Worm (Caenorhabditis elegans) whole organism, young adult: Measurements from ENCODE around the gene glt-4.
A peak's percentile ranks its signal among the peaks of the same experiment; 100 is the strongest.

ENCODE experiments used
- F49E8.2 ChIP-seq: sonication (generic microtip); optimal IDR thresholded peaks from 3 replicates; lab custom pipeline; 2017; ENCODE audit warnings: missing genetic modification characterization, mild to moderate bottlenecking, missing compliant biosample characterization, antibody characterized with exemption, moderate library complexity; ENCODE audit not compliant: insufficient read depth
- F55B11.4 ChIP-seq: sonication (generic microtip); optimal IDR thresholded peaks from 2 replicates; lab custom pipeline; 2016; ENCODE audit warnings: missing compliant biosample characterization, missing genetic modification characterization, borderline replicate concordance; ENCODE audit not compliant: insufficient read depth
- F57A8.1 ChIP-seq: fragments of 200-800 bp; sonication (Bioruptor generic); optimal IDR thresholded peaks from 2 replicates; lab custom pipeline; 2018; ENCODE audit warnings: mild to moderate bottlenecking, missing genetic modification characterization, moderate library complexity, missing compliant biosample characterization
- T07F8.4 ChIP-seq: sonication (generic microtip); optimal IDR thresholded peaks from 2 replicates; lab custom pipeline; 2016; ENCODE audit warnings: mild to moderate bottlenecking, missing genetic modification characterization, moderate library complexity, missing compliant biosample characterization
- Y53F4B.3 ChIP-seq: fragments of 200-800 bp; sonication (Bioruptor generic); IDR thresholded peaks from 2 replicates; pipeline ENCODE4 v1.3.6; 2022; ENCODE audit warnings: missing genetic modification reagents, missing genetic modification characterization, missing compliant biosample characterization
- Y95B8A.8 ChIP-seq: fragments of 200-800 bp; sonication (Bioruptor generic); IDR thresholded peaks from 2 replicates; pipeline ENCODE4 v1.3.6; 2022; ENCODE audit warnings: missing genetic modification reagents, missing genetic modification characterization, missing compliant biosample characterization
- ama-1 ChIP-seq, 3 experiments: fragments of 150-350 bp in 1 of 3; sonication (generic microtip) in 2 of 3; optimal IDR thresholded peaks; 2 replicates each; lab custom pipeline; 2014 to 2018; ENCODE audit warnings: missing biosample characterization in 2 of 3, missing genetic modification characterization in 2 of 3, missing genetic modification reagents in 2 of 3
- aptf-2 ChIP-seq: fragments of 200-800 bp; sonication (Bioruptor generic); conservative IDR thresholded peaks from 2 replicates; pipeline ENCODE4 v1.3.6; 2022; ENCODE audit warnings: missing genetic modification reagents, missing genetic modification characterization, missing compliant biosample characterization
- aptf-3 ChIP-seq: fragments of 200-800 bp; sonication (Bioruptor generic); IDR thresholded peaks from 2 replicates; pipeline ENCODE4 v1.3.6; 2022; ENCODE audit warnings: missing genetic modification characterization, missing compliant biosample characterization
- athp-1 ChIP-seq: sonication (generic microtip); optimal IDR thresholded peaks from 2 replicates; lab custom pipeline; 2017; ENCODE audit warnings: mild to moderate bottlenecking, missing genetic modification characterization, missing compliant biosample characterization
- attf-5 ChIP-seq: fragments of 200-800 bp; sonication (Bioruptor generic); optimal IDR thresholded peaks from 2 replicates; lab custom pipeline; 2018; ENCODE audit warnings: mild to moderate bottlenecking, missing genetic modification characterization, missing compliant biosample characterization
- cebp-1 ChIP-seq, 2 experiments: fragments of 200-800 bp in 1 of 2; sonication (Bioruptor generic) in 1 of 2; sonication (generic microtip) in 1 of 2; IDR thresholded peaks in 1 of 2; optimal IDR thresholded peaks in 1 of 2; 2 replicates each; pipeline versions ENCODE4 v1.3.6 to Lab custom; 2017 to 2022; ENCODE audit warnings: missing compliant biosample characterization in 2 of 2, missing genetic modification characterization in 2 of 2, mild to moderate bottlenecking in 1 of 2, missing genetic modification reagents in 1 of 2, moderate library complexity in 1 of 2
- ceh-91 ChIP-seq: fragments of 200-800 bp; sonication (Bioruptor generic); IDR thresholded peaks from 2 replicates; pipeline ENCODE4 v1.3.6; 2022; ENCODE audit warnings: missing genetic modification reagents, missing genetic modification characterization, missing compliant biosample characterization
- dpl-1 ChIP-seq: fragments of 150-350 bp; optimal IDR thresholded peaks from 2 replicates; lab custom pipeline; 2014; ENCODE audit warnings: missing biosample characterization, missing genetic modification reagents, missing genetic modification characterization
- egrh-3 ChIP-seq: fragments of 200-800 bp; sonication (Bioruptor generic); IDR thresholded peaks from 2 replicates; pipeline ENCODE4 v1.3.6; 2022; ENCODE audit warnings: missing genetic modification reagents, missing genetic modification characterization, missing compliant biosample characterization
- hmg-1.2 ChIP-seq: fragments of 200-800 bp; sonication (Bioruptor generic); IDR thresholded peaks from 2 replicates; pipeline ENCODE4 v1.3.6; 2022; ENCODE audit warnings: missing genetic modification reagents, missing genetic modification characterization, missing compliant biosample characterization
- hmg-20 ChIP-seq: fragments of 200-800 bp; sonication (Bioruptor generic); IDR thresholded peaks from 2 replicates; pipeline ENCODE4 v1.3.6; 2022; ENCODE audit warnings: missing genetic modification reagents, missing genetic modification characterization, missing compliant biosample characterization
- lin-54 ChIP-seq: fragments of 200-800 bp; sonication (Bioruptor generic); optimal IDR thresholded peaks from 2 replicates; lab custom pipeline; 2018; ENCODE audit warnings: mild to moderate bottlenecking, missing genetic modification characterization, missing compliant biosample characterization
- lsl-1 ChIP-seq: fragments of 200-800 bp; sonication (Bioruptor generic); optimal IDR thresholded peaks from 2 replicates; lab custom pipeline; 2018; ENCODE audit warnings: mild to moderate bottlenecking, missing genetic modification characterization, moderate library complexity, missing compliant biosample characterization
- lsy-27 ChIP-seq: sonication (generic microtip); optimal IDR thresholded peaks from 2 replicates; lab custom pipeline; 2017; ENCODE audit warnings: missing genetic modification characterization, mild to moderate bottlenecking, missing compliant biosample characterization, antibody characterized with exemption, missing genotype, borderline replicate concordance; ENCODE audit not compliant: insufficient read depth
- madf-10 ChIP-seq: sonication (generic microtip); optimal IDR thresholded peaks from 2 replicates; lab custom pipeline; 2016; ENCODE audit warnings: mild to moderate bottlenecking, missing genetic modification characterization, missing compliant biosample characterization
- madf-6 ChIP-seq: fragments of 200-800 bp; sonication (Bioruptor generic); IDR thresholded peaks from 2 replicates; pipeline ENCODE4 v1.3.6; 2022; ENCODE audit warnings: missing genetic modification reagents, missing genetic modification characterization, missing compliant biosample characterization
- mel-28 ChIP-seq: sonication (generic microtip); optimal IDR thresholded peaks from 2 replicates; lab custom pipeline; 2016; ENCODE audit warnings: borderline replicate concordance, mild to moderate bottlenecking, missing genetic modification characterization, missing compliant biosample characterization
- nfyb-1 ChIP-seq: fragments of 200-800 bp; sonication (Bioruptor generic); IDR thresholded peaks from 2 replicates; pipeline ENCODE4 v1.3.6; 2022; ENCODE audit warnings: missing genetic modification reagents, missing genetic modification characterization, missing compliant biosample characterization
- nhr-120 ChIP-seq: fragments of 200-800 bp; sonication (Bioruptor generic); IDR thresholded peaks from 2 replicates; pipeline ENCODE4 v1.3.6; 2022; ENCODE audit warnings: missing genetic modification characterization, missing compliant biosample characterization
- nhr-179 ChIP-seq: sonication (generic microtip); optimal IDR thresholded peaks from 2 replicates; lab custom pipeline; 2016; ENCODE audit warnings: mild to moderate bottlenecking, missing genetic modification characterization, missing compliant biosample characterization
- nhr-80 ChIP-seq: sonication (generic microtip); optimal IDR thresholded peaks from 2 replicates; lab custom pipeline; 2016; ENCODE audit warnings: missing genetic modification characterization, missing compliant biosample characterization
- pbrm-1 ChIP-seq: fragments of 200-800 bp; sonication (Bioruptor generic); IDR thresholded peaks from 2 replicates; pipeline ENCODE4 v1.3.6; 2022; ENCODE audit warnings: missing genetic modification reagents, missing genetic modification characterization, missing compliant biosample characterization
- pha-4 ChIP-seq: fragments of 150-350 bp; sonication (generic microtip); optimal IDR thresholded peaks from 2 replicates; lab custom pipeline; 2014; ENCODE audit warnings: missing biosample characterization, missing genetic modification reagents, missing genetic modification characterization
- rcor-1 ChIP-seq: fragments of 200-800 bp; sonication (Bioruptor generic); IDR thresholded peaks from 2 replicates; pipeline ENCODE4 v1.3.6; 2022; ENCODE audit warnings: missing genetic modification reagents, missing genetic modification characterization, missing compliant biosample characterization
- rec-8 ChIP-seq, 2 experiments: sonication (generic microtip); optimal IDR thresholded peaks; 2 replicates each; lab custom pipeline; 2016; ENCODE audit warnings: mild to moderate bottlenecking in 2 of 2, missing genetic modification characterization in 2 of 2, missing genetic modification reagents in 2 of 2, missing genotype in 2 of 2, missing biosample characterization in 1 of 2, missing compliant biosample characterization in 1 of 2, moderate library complexity in 1 of 2
- rpc-1 ChIP-seq, 2 experiments: fragments of 150-350 bp in 1 of 2; sonication (generic microtip) in 1 of 2; optimal IDR thresholded peaks; 2 replicates each; lab custom pipeline; 2014 to 2018; ENCODE audit warnings: missing biosample characterization in 1 of 2, missing genetic modification characterization in 1 of 2, missing genetic modification reagents in 1 of 2, missing genotype in 1 of 2
- somi-1 ChIP-seq: fragments of 200-800 bp; sonication (Bioruptor generic); optimal IDR thresholded peaks from 2 replicates; lab custom pipeline; 2018; ENCODE audit warnings: mild to moderate bottlenecking, missing genetic modification characterization, missing compliant biosample characterization
- unc-62 ChIP-seq: fragments of 150-350 bp; optimal IDR thresholded peaks from 2 replicates; lab custom pipeline; 2014; ENCODE audit warnings: missing biosample characterization, missing genetic modification reagents, missing genetic modification characterization
- zfh-2 ChIP-seq: fragments of 200-800 bp; sonication (Bioruptor generic); conservative IDR thresholded peaks from 2 replicates; pipeline ENCODE4 v1.3.6; 2022; ENCODE audit warnings: missing genetic modification reagents, missing genetic modification characterization, missing compliant biosample characterization
- zim-3 ChIP-seq: sonication (generic microtip); optimal IDR thresholded peaks from 2 replicates; lab custom pipeline; 2017; ENCODE audit warnings: mild to moderate bottlenecking, missing genetic modification characterization, moderate library complexity, missing compliant biosample characterization
- ztf-22 ChIP-seq: fragments of 200-800 bp; sonication (Bioruptor generic); optimal IDR thresholded peaks from 2 replicates; lab custom pipeline; 2018; ENCODE audit warnings: mild to moderate bottlenecking, missing genetic modification characterization, moderate library complexity, missing compliant biosample characterization

The glt-4 gene

DNA sequence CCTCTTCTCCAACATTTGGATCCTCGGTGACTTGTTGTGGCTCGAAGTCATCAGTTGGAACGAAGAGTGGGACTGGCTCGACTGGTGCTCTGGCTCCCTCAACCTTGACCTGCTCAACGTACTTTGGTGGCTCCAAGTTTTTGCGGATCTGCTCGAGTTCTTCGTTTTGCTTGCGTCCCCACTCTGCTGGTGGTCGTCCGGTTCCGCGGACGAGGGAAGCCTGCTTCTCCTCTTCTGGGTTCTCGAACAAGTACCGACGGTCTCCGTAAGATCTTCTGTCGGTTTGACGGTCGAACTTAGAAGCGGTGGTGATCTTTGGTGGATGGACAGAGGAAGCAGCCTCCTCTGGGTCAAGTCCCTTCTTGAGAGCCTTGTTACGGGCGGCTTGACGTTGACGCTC lies 5.5 kb downstream of the glt-4 start:
- TF ChIP-seq Y95B8A.8 (no peak), zfh-2 (GFP tag; lab: Robert Waterston, UW) (peak; percentile 78), egrh-3 (GFP tag; lab: Robert Waterston, UW) (peak; percentile 12; the same call in 1 of the 2 replicates)

DNA sequence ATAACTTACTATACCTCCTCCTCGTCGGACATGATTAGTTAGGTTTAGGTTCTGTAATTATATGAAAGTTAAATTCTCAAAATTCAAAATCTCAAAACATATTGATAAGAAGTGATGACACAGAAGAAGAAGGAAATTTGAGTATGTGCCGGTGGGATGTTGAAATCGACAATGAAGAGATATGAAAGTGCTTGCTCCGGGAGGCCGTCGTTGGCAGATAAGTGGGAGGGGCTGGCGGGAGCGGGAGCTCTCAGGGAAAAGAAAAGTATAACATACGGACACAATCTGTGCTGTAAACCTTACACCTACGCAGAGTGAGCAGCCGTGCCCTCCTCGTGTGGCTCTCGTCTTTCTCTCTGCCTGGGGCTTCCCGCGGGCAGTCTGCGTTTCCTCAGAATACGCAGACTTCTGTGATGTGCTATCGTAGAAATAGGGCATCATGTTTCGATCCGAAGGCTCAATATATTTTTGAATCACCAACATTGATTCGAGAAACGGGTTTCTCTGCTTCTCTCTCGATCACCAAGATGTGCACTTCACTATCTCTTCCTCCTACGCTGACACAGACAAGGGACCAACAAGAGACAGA lies 7.0 kb downstream of the glt-4 start, which contains the start of gene mup-2:
mup-2 (minus strand) TSS at position 51 of the 589 bp plus-strand sequence.
- TF ChIP-seq rec-8 (tag; optimal IDR thresholded peaks at IDR 0.05; lab: Kevin White, UChicago) (no peak), unc-62 (GFP tag; lab: Kevin White, UChicago) (no peak), nhr-179 (tag; lab: Kevin White, UChicago) (no peak), zfh-2 (GFP tag; lab: Robert Waterston, UW) (peak; percentile 88), mel-28 (tag; lab: Kevin White, UChicago) (no peak), attf-5 (no peak), somi-1 (GFP tag; lab: Kevin White, UChicago) (peak; percentile 40), nfyb-1 (GFP tag; lab: Robert Waterston, UW) (no peak), rpc-1 (optimal IDR thresholded peaks at IDR 0.05; lab: Kevin White, UChicago) (no peak), rpc-1 (tag; optimal IDR thresholded peaks at IDR 0.05; lab: Kevin White, UChicago) (no peak), Y53F4B.3 (GFP tag; lab: Robert Waterston, UW) (no peak), lsy-27 (tag; lab: Kevin White, UChicago) (no peak), nhr-120 (no peak), rcor-1 (0 out of 2 replicates have a peak, but pooled peaks have one; percentile 13), pha-4 (tag; lab: Kevin White, UChicago) (no peak), aptf-2 (GFP tag; lab: Robert Waterston, UW) (no peak)

DNA sequence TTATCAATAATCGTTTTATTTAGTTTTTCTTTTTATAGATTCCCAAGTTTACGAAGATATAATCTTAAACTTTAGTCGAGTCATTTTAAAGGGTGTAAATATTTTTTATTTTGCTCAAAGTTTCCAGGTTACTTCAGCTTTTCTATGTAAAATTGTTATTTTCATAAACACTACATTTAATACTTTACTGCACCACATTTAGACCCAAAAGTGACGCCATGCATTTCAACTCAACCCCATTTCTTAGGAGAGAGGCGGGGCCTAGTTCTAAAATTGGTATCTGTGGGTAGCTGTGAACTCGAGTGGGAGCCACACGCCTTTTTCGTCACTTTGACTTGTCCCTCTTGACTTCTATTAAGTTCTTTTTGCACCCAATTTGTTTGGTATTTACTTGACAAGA lies 9.4 kb downstream of the glt-4 start, which contains the start of gene T22E5.1:
T22E5.1 (plus strand) TSS at position 301 of the 400 bp plus-strand sequence.
- TF ChIP-seq unc-62 (GFP tag; lab: Kevin White, UChicago) (no peak), hmg-20 (no peak), cebp-1 (GFP tag; IDR thresholded peaks at IDR 0.05; lab: Robert Waterston, UW) (no peak), cebp-1 (tag; optimal IDR thresholded peaks at IDR 0.05; lab: Kevin White, UChicago) (no peak), aptf-3 (GFP tag; lab: Robert Waterston, UW) (no peak), madf-10 (tag; lab: Kevin White, UChicago) (no peak), lin-54 (GFP tag; lab: Kevin White, UChicago) (no peak), F57A8.1 (GFP tag; lab: Kevin White, UChicago) (no peak), hmg-1.2 (GFP tag; lab: Robert Waterston, UW) (no peak), lsl-1 (GFP tag; lab: Kevin White, UChicago) (no peak), dpl-1 (GFP tag; lab: Kevin White, UChicago) (no peak), ztf-22 (no peak), T07F8.4 (no peak)

DNA sequence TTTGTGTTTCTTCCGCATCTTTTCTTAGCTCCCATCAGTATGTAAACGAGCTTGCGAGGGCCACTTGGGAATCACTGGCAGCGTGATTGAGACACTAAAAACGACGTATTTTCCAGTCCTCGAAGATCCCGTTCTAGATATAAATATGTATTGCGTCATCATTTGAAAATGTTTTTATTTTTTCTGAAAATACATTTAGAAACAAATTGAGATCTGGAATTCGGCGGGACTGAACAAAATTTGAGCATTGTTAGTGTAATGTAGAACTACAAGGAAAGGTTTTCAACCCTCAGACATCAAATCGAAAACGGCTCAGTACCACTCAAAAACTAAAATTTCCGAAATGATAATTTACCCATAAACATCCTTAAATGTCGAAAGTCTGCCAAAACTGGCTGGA lies 10.4 kb downstream of the glt-4 start:
- no peak for TF ChIP-seq madf-6 (GFP tag; lab: Robert Waterston, UW)
- TF ChIP-seq F55B11.4 (tag; lab: Kevin White, UChicago): no peak
- TF ChIP-seq ama-1 (optimal IDR thresholded peaks at IDR 0.05; lab: Kevin White, UChicago): no peak
- TF ChIP-seq ama-1 (GFP tag; optimal IDR thresholded peaks at IDR 0.05; lab: Kevin White, UChicago): no peak
- no peak for TF ChIP-seq zim-3
- TF ChIP-seq egrh-3 (GFP tag; lab: Robert Waterston, UW): no peak
- no peak for TF ChIP-seq ceh-91 (GFP tag; lab: Robert Waterston, UW)
- no peak for TF ChIP-seq Y95B8A.8
- no peak for TF ChIP-seq F49E8.2
- no peak for TF ChIP-seq pbrm-1 (GFP tag; lab: Robert Waterston, UW)
- TF ChIP-seq athp-1 (tag; lab: Kevin White, UChicago): no peak
- TF ChIP-seq nhr-80 (tag; lab: Kevin White, UChicago): no peak
- no peak for TF ChIP-seq F57A8.1 (GFP tag; lab: Kevin White, UChicago)
- TF ChIP-seq pha-4 (tag; lab: Kevin White, UChicago): no peak
